Fruit fly (Drosophila melanogaster) whole organism, prepupa: ENCODE data around the gene Inx2.

Source experiments
- CG11762 ChIP-seq: fragments of 200-800 bp; sonication (Bioruptor generic); optimal IDR thresholded peaks from 3 replicates; lab custom pipeline; 2016; ENCODE audit warnings: missing biosample characterization, missing genetic modification characterization; ENCODE audit not compliant: insufficient read depth
- CG1621 ChIP-seq: fragments of 200-800 bp; sonication (Bioruptor generic); optimal IDR thresholded peaks from 3 replicates; lab custom pipeline; 2018; ENCODE audit warnings: missing biosample characterization, mild to moderate bottlenecking, missing genetic modification characterization
- Eip75B ChIP-seq: fragments of 200-800 bp; sonication (Bioruptor generic); optimal IDR thresholded peaks from 3 replicates; lab custom pipeline; 2016; ENCODE audit warnings: missing biosample characterization, missing genetic modification characterization
- Eip78C ChIP-seq: fragments of 200-800 bp; sonication (Bioruptor generic); peaks from one replicate; lab custom pipeline; 2016; ENCODE audit warnings: missing biosample characterization, missing genetic modification characterization
- OdsH ChIP-seq: fragments of 200-800 bp; sonication (Bioruptor generic); optimal IDR thresholded peaks from 3 replicates; lab custom pipeline; 2016; ENCODE audit warnings: missing biosample characterization, missing genetic modification characterization
- Smox ChIP-seq: fragments of 200-800 bp; sonication (Bioruptor generic); optimal IDR thresholded peaks from 3 replicates; lab custom pipeline; 2016; ENCODE audit warnings: missing biosample characterization, missing genetic modification characterization
- Sox15 ChIP-seq: fragments of 200-800 bp; sonication (Bioruptor generic); optimal IDR thresholded peaks from 3 replicates; lab custom pipeline; 2016; ENCODE audit warnings: missing biosample characterization, missing genetic modification characterization
- eg ChIP-seq: fragments of 200-800 bp; sonication (Bioruptor generic); IDR thresholded peaks from 3 replicates; pipeline ENCODE4 v1.3.6; 2022; ENCODE audit warnings: missing biosample characterization, missing genetic modification characterization
- fd59A ChIP-seq: fragments of 200-800 bp; sonication (Bioruptor generic); optimal IDR thresholded peaks from 2 replicates; lab custom pipeline; 2017; ENCODE audit warnings: missing biosample characterization, mild to moderate bottlenecking, missing genetic modification characterization, missing genetic modification reagents
- pdm3 ChIP-seq: fragments of 200-800 bp; sonication (Bioruptor generic); optimal IDR thresholded peaks from 3 replicates; lab custom pipeline; 2016; ENCODE audit warnings: missing biosample characterization, missing genetic modification characterization
- ss ChIP-seq, 2 experiments: fragments of 200-800 bp; sonication (Bioruptor generic); optimal IDR thresholded peaks; 2 replicates in 1 of 2; 3 replicates in 1 of 2; lab custom pipeline; 2017 to 2018; ENCODE audit warnings: mild to moderate bottlenecking in 2 of 2, missing biosample characterization in 2 of 2, missing genetic modification characterization in 2 of 2, moderate library complexity in 1 of 2
- topi ChIP-seq: fragments of 200-800 bp; sonication (Bioruptor generic); optimal IDR thresholded peaks from 3 replicates; lab custom pipeline; 2016; ENCODE audit warnings: missing biosample characterization, missing genetic modification characterization
- vri ChIP-seq: fragments of 200-800 bp; sonication (Bioruptor generic); optimal IDR thresholded peaks from 3 replicates; lab custom pipeline; 2016; ENCODE audit warnings: missing biosample characterization, mild to moderate bottlenecking, missing genetic modification characterization

Gene Inx2

dm6 chrX:7049087-7049486 lies 50.6 kb downstream of the Inx2 start, which contains the start of gene nullo:
Gene nullo, plus strand, starts transcription at chrX:7049476.
- TF ChIP-seq CG11762 (GFP tag; lab: Kevin White, UChicago) (no peak), Sox15 (no peak), topi (GFP tag; lab: Kevin White, UChicago) (no peak), Smox (no peak), vri (GFP tag; lab: Kevin White, UChicago) (no peak), eg (GFP tag; lab: Robert Waterston, UW) (no peak), ss (GFP tag; optimal IDR thresholded peaks at IDR 0.05; lab: Kevin White, UChicago) (no peak), OdsH (GFP tag; lab: Kevin White, UChicago) (no peak), CG1621 (tag; lab: Kevin White, UChicago) (no peak), pdm3 (GFP tag; lab: Kevin White, UChicago) (no peak), fd59A (no peak), Eip78C (no peak), Eip75B (GFP tag; lab: Kevin White, UChicago) (no peak)
